Worm (Caenorhabditis elegans): ENCODE results near the gene D1086.17.

- TF ChIP-seq pax-1 (tag; optimal IDR thresholded peaks at IDR 0.05) (no peak), ceh-9 (tag; optimal IDR thresholded peaks at IDR 0.05) (no peak), ama-1 (optimal IDR thresholded peaks at IDR 0.05) (no peak), lin-11 (tag; optimal IDR thresholded peaks at IDR 0.05) (no peak), nhr-232 (tag; optimal IDR thresholded peaks at IDR 0.05) (no peak), nhr-11 (tag; optimal IDR thresholded peaks at IDR 0.05) (no peak), hlh-8 (tag; optimal IDR thresholded peaks at IDR 0.05) (no peak), che-1 (tag; optimal IDR thresholded peaks at IDR 0.05) (no peak), dve-1 (tag; optimal IDR thresholded peaks at IDR 0.05) (no peak), Y22D7AL.16 (tag; optimal IDR thresholded peaks at IDR 0.05) (no peak), fkh-10 (GFP tag; optimal IDR thresholded peaks at IDR 0.05) (no peak)
Measured at ce11 chrV:14027384-14027783, 40.3 kb upstream of the D1086.17 start, which contains the start of gene T08G5.3.
